Fruit fly (Drosophila melanogaster) whole organism, embryonic: ENCODE data around the gene CG1572.

ENCODE experiments used
- ATbp ChIP-seq: fragments of 200-800 bp; sonication (Bioruptor generic); optimal IDR thresholded peaks from 2 replicates; lab custom pipeline; 2017; ENCODE audit warnings: missing biosample characterization, mild to moderate bottlenecking, missing genetic modification characterization, missing genetic modification reagents
- Bdp1 ChIP-seq: fragments of 200-800 bp; sonication (Bioruptor generic); optimal IDR thresholded peaks from 3 replicates; lab custom pipeline; 2016; ENCODE audit warnings: missing biosample characterization, missing genetic modification characterization
- CG10462 ChIP-seq: fragments of 200-800 bp; sonication (Bioruptor generic); optimal IDR thresholded peaks from 2 replicates; lab custom pipeline; 2016; ENCODE audit warnings: missing biosample characterization, missing genetic modification characterization
- CG11093 ChIP-seq: fragments of 200-800 bp; sonication (Bioruptor generic); IDR thresholded peaks from 3 replicates; pipeline ENCODE4 v1.3.6; 2022; ENCODE audit warnings: missing biosample characterization, missing genetic modification characterization
- CG12155 ChIP-seq: fragments of 200-800 bp; sonication (Bioruptor generic); optimal IDR thresholded peaks from 3 replicates; lab custom pipeline; 2016; ENCODE audit warnings: missing biosample characterization, missing genetic modification characterization
- CG12236 ChIP-seq: fragments of 200-800 bp; sonication (Bioruptor generic); optimal IDR thresholded peaks from 2 replicates; lab custom pipeline; 2016; ENCODE audit warnings: missing biosample characterization, missing genetic modification characterization
- CG12744 ChIP-seq: fragments of 200-800 bp; sonication (Bioruptor generic); optimal IDR thresholded peaks from 2 replicates; lab custom pipeline; 2016; ENCODE audit warnings: missing biosample characterization, missing genetic modification characterization
- CG13624 ChIP-seq: fragments of 200-800 bp; sonication (Bioruptor generic); optimal IDR thresholded peaks from 2 replicates; lab custom pipeline; 2016; ENCODE audit warnings: missing biosample characterization, missing genetic modification characterization
- CG14441 ChIP-seq: fragments of 200-800 bp; sonication (Bioruptor generic); IDR thresholded peaks from 2 replicates; pipeline ENCODE4 v1.3.6; 2022; ENCODE audit warnings: missing biosample characterization, missing genetic modification characterization
- CG14710 ChIP-seq: fragments of 200-800 bp; sonication (Bioruptor generic); optimal IDR thresholded peaks from 3 replicates; lab custom pipeline; 2019; ENCODE audit warnings: missing biosample characterization, mild to moderate bottlenecking, missing genetic modification characterization, moderate library complexity
- CG15011 ChIP-seq: fragments of 200-800 bp; sonication (Bioruptor generic); optimal IDR thresholded peaks from 3 replicates; lab custom pipeline; 2018; ENCODE audit warnings: missing biosample characterization, mild to moderate bottlenecking, missing genetic modification characterization
- CG1647 ChIP-seq: fragments of 200-800 bp; sonication (Bioruptor generic); optimal IDR thresholded peaks from 3 replicates; lab custom pipeline; 2016; ENCODE audit warnings: missing biosample characterization, missing genetic modification characterization
- CG2120 ChIP-seq: fragments of 200-800 bp; sonication (Bioruptor generic); optimal IDR thresholded peaks from 3 replicates; lab custom pipeline; 2016; ENCODE audit warnings: missing biosample characterization, missing genetic modification characterization
- CG30403 ChIP-seq: fragments of 200-800 bp; sonication (Bioruptor generic); optimal IDR thresholded peaks from 3 replicates; lab custom pipeline; 2016; ENCODE audit warnings: missing biosample characterization, missing genetic modification characterization
- CG42726 ChIP-seq: fragments of 200-800 bp; sonication (Bioruptor generic); IDR thresholded peaks from 2 replicates; pipeline ENCODE4 v1.3.6; 2022; ENCODE audit warnings: missing biosample characterization, missing genetic modification characterization; ENCODE audit not compliant: partially characterized antibody
- CG6654 ChIP-seq: fragments of 200-800 bp; sonication (Bioruptor generic); optimal IDR thresholded peaks from 2 replicates; lab custom pipeline; 2017; ENCODE audit warnings: missing biosample characterization, mild to moderate bottlenecking, missing genetic modification characterization
- CG7357 ChIP-seq: fragments of 200-800 bp; sonication (Bioruptor generic); IDR thresholded peaks from 3 replicates; pipeline ENCODE4 v1.3.6; 2022; ENCODE audit warnings: missing biosample characterization, missing genetic modification characterization
- CG8290 ChIP-seq, 3 experiments: fragments of 200-800 bp; sonication (Bioruptor generic); optimal IDR thresholded peaks; 2 replicates each; lab custom pipeline; 2016 to 2019; ENCODE audit warnings: missing biosample characterization in 3 of 3, missing genetic modification characterization in 3 of 3, mild to moderate bottlenecking in 2 of 3, moderate library complexity in 1 of 3
- CG9876 ChIP-seq: fragments of 200-800 bp; sonication (Bioruptor generic); optimal IDR thresholded peaks from 2 replicates; lab custom pipeline; 2016; ENCODE audit warnings: missing biosample characterization, missing genetic modification characterization
- Dip3 ChIP-seq: fragments of 200-800 bp; sonication (Bioruptor generic); optimal IDR thresholded peaks from 3 replicates; lab custom pipeline; 2016; ENCODE audit warnings: missing biosample characterization, missing genetic modification characterization
- E2f2 ChIP-seq: fragments of 200-800 bp; sonication (Bioruptor generic); IDR thresholded peaks from 2 replicates; pipeline ENCODE4 v1.3.6; 2022; ENCODE audit warnings: missing biosample characterization, missing genetic modification characterization
- Elba2 ChIP-seq: fragments of 200-800 bp; sonication (Bioruptor generic); optimal IDR thresholded peaks from 3 replicates; lab custom pipeline; 2016; ENCODE audit warnings: missing biosample characterization, missing genetic modification characterization
- HmgD ChIP-seq: fragments of 200-800 bp; sonication (Bioruptor generic); optimal IDR thresholded peaks from 3 replicates; lab custom pipeline; 2016; ENCODE audit warnings: missing biosample characterization, missing genetic modification characterization
- Myb ChIP-seq: fragments of 200-800 bp; sonication (Bioruptor generic); optimal IDR thresholded peaks from 2 replicates; lab custom pipeline; 2016; ENCODE audit warnings: missing biosample characterization, missing genetic modification characterization
- Optix ChIP-seq: fragments of 200-800 bp; sonication (Bioruptor generic); IDR thresholded peaks from 3 replicates; pipeline ENCODE4 v1.3.6; 2022; ENCODE audit warnings: missing biosample characterization, missing genetic modification characterization
- Xbp1 ChIP-seq: fragments of 200-800 bp; sonication (Bioruptor generic); optimal IDR thresholded peaks from 3 replicates; lab custom pipeline; 2016; ENCODE audit warnings: missing biosample characterization, mild to moderate bottlenecking, missing genetic modification characterization
- Xrp1 ChIP-seq: fragments of 200-800 bp; sonication (Bioruptor generic); IDR thresholded peaks from 2 replicates; pipeline ENCODE4 v1.3.6; 2022; ENCODE audit warnings: missing biosample characterization, missing genetic modification characterization
- ase ChIP-seq: fragments of 200-800 bp; sonication (Bioruptor generic); IDR thresholded peaks from 3 replicates; pipeline ENCODE4 v1.3.6; 2022; ENCODE audit warnings: missing biosample characterization, missing genetic modification characterization
- bsh ChIP-seq, 2 experiments: fragments of 200-800 bp; sonication (Bioruptor generic); optimal IDR thresholded peaks; 2 replicates each; lab custom pipeline; 2017 to 2018; ENCODE audit warnings: mild to moderate bottlenecking in 2 of 2, missing biosample characterization in 2 of 2, missing genetic modification characterization in 2 of 2, moderate library complexity in 1 of 2
- cas ChIP-seq: fragments of 200-800 bp; sonication (Bioruptor generic); IDR thresholded peaks from 2 replicates; pipeline ENCODE4 v1.3.6; 2022; ENCODE audit warnings: missing biosample characterization, missing genetic modification characterization
- croc ChIP-seq: fragments of 200-800 bp; sonication (Bioruptor generic); conservative IDR thresholded peaks from 3 replicates; pipeline ENCODE4 v1.3.6; 2022; ENCODE audit warnings: missing biosample characterization, missing genetic modification characterization
- disco-r ChIP-seq: fragments of 200-800 bp; sonication (Bioruptor generic); optimal IDR thresholded peaks from 2 replicates; lab custom pipeline; 2016; ENCODE audit warnings: missing biosample characterization, missing genetic modification characterization
- dmrt11E ChIP-seq: fragments of 200-800 bp; sonication (Bioruptor generic); optimal IDR thresholded peaks from 3 replicates; lab custom pipeline; 2018; ENCODE audit warnings: missing biosample characterization, mild to moderate bottlenecking, missing genetic modification characterization, moderate library complexity
- gro ChIP-seq: fragments of 200-800 bp; sonication (Bioruptor generic); optimal IDR thresholded peaks from 2 replicates; lab custom pipeline; 2016; ENCODE audit warnings: missing biosample characterization, missing genetic modification characterization
- gsb ChIP-seq: fragments of 200-800 bp; sonication (Bioruptor generic); IDR thresholded peaks from 2 replicates; pipeline ENCODE4 v1.3.6; 2022; ENCODE audit warnings: missing biosample characterization, missing genetic modification characterization
- ham ChIP-seq: fragments of 200-800 bp; sonication (Bioruptor generic); IDR thresholded peaks from 2 replicates; pipeline ENCODE4 v1.3.6; 2022; ENCODE audit warnings: missing biosample characterization, missing genetic modification characterization
- hbn ChIP-seq: fragments of 200-800 bp; sonication (Bioruptor generic); IDR thresholded peaks from 2 replicates; pipeline ENCODE4 v1.3.6; 2022; ENCODE audit warnings: missing biosample characterization, missing genetic modification characterization; ENCODE audit not compliant: partially characterized antibody
- jing ChIP-seq: fragments of 200-800 bp; sonication (Bioruptor generic); optimal IDR thresholded peaks from 2 replicates; lab custom pipeline; 2018; ENCODE audit warnings: missing biosample characterization, mild to moderate bottlenecking, missing genetic modification characterization
- kay ChIP-seq: fragments of 200-800 bp; sonication (Bioruptor generic); optimal IDR thresholded peaks from 2 replicates; lab custom pipeline; 2016; ENCODE audit warnings: missing biosample characterization, missing genetic modification characterization
- lbe ChIP-seq: fragments of 200-800 bp; sonication (Bioruptor generic); optimal IDR thresholded peaks from 2 replicates; lab custom pipeline; 2016; ENCODE audit warnings: missing biosample characterization, mild to moderate bottlenecking, missing genetic modification characterization
- lmd ChIP-seq: fragments of 200-800 bp; sonication (Bioruptor generic); IDR thresholded peaks from 2 replicates; pipeline ENCODE4 v1.3.6; 2022; ENCODE audit warnings: missing biosample characterization, missing genetic modification characterization
- nau ChIP-seq: fragments of 200-800 bp; sonication (Bioruptor generic); optimal IDR thresholded peaks from 3 replicates; lab custom pipeline; 2017; ENCODE audit warnings: missing biosample characterization, mild to moderate bottlenecking, missing genetic modification characterization, missing genetic modification reagents
- odd ChIP-seq: fragments of 200-800 bp; sonication (Bioruptor generic); optimal IDR thresholded peaks from 2 replicates; lab custom pipeline; 2017; ENCODE audit warnings: missing biosample characterization, mild to moderate bottlenecking, missing genetic modification characterization
- peb ChIP-seq: fragments of 200-800 bp; sonication (Bioruptor generic); IDR thresholded peaks from 2 replicates; pipeline ENCODE4 v1.3.6; 2022; ENCODE audit warnings: missing biosample characterization, missing genetic modification characterization
- sim ChIP-seq: fragments of 200-800 bp; sonication (Bioruptor generic); IDR thresholded peaks from 2 replicates; pipeline ENCODE4 v1.3.6; 2022; ENCODE audit warnings: missing biosample characterization, missing genetic modification characterization
- sqz ChIP-seq: fragments of 200-800 bp; sonication (Bioruptor generic); optimal IDR thresholded peaks from 3 replicates; lab custom pipeline; 2018; ENCODE audit warnings: missing biosample characterization, mild to moderate bottlenecking, missing genetic modification characterization
- unpg ChIP-seq: fragments of 200-800 bp; sonication (Bioruptor generic); optimal IDR thresholded peaks from 3 replicates; lab custom pipeline; 2018; ENCODE audit warnings: missing biosample characterization, mild to moderate bottlenecking, missing genetic modification characterization, moderate library complexity
- wor ChIP-seq: fragments of 200-800 bp; sonication (Bioruptor generic); IDR thresholded peaks from 2 replicates; pipeline ENCODE4 v1.3.6; 2022; ENCODE audit warnings: missing biosample characterization, missing genetic modification characterization

Gene CG1572

dm6 chrX:11559728-11560724 lies 1.6 kb upstream of the CG1572 start (continued):
- TF ChIP-seq Xrp1 = peak; percentile 64; the same call in 1 of the 2 replicates
- no peak for TF ChIP-seq ase
- TF ChIP-seq CG42726 (GFP tag; lab: Robert Waterston, UW) = no peak
- peak; percentile 36 for TF ChIP-seq CG14441
- TF ChIP-seq HmgD (GFP tag; lab: Kevin White, UChicago) = no peak
- peak; percentile 27 for TF ChIP-seq CG13624 (GFP tag; lab: Kevin White, UChicago)
- peak; percentile 87 for TF ChIP-seq CG30403
- TF ChIP-seq E2f2 (GFP tag; lab: Robert Waterston, UW) = peak; percentile 44; the same call in 1 of the 2 replicates
- TF ChIP-seq croc (GFP tag; lab: Robert Waterston, UW) = no peak; the same call in 2 of the 3 replicates
- no peak for TF ChIP-seq CG12744 (GFP tag; lab: Kevin White, UChicago)
- TF ChIP-seq CG8290 (GFP tag; optimal IDR thresholded peaks at IDR 0.05; lab: Kevin White, UChicago) = no peak
- peak in 1 of 2 experiments; percentile 62 for TF ChIP-seq CG8290 (tag; optimal IDR thresholded peaks at IDR 0.05; lab: Kevin White, UChicago)
- peak; percentile 22 for TF ChIP-seq CG1647 (GFP tag; lab: Kevin White, UChicago)
- TF ChIP-seq Dip3 (GFP tag; lab: Kevin White, UChicago) = peak; percentile 28
- no peak for TF ChIP-seq gro (GFP tag; lab: Kevin White, UChicago)
- 0 out of 2 replicates have a peak, but pooled peaks have one; percentile 15 for TF ChIP-seq ham
- peak; percentile 86 for TF ChIP-seq odd (GFP tag; lab: Kevin White, UChicago)
- TF ChIP-seq lbe = no peak
- peak; percentile 75 for TF ChIP-seq lmd (GFP tag; lab: Robert Waterston, UW)
- peak; percentile 79 for TF ChIP-seq sqz
- no peak for TF ChIP-seq hbn (GFP tag; lab: Robert Waterston, UW)
- peak; percentile 84 for TF ChIP-seq unpg (GFP tag; lab: Kevin White, UChicago)
- TF ChIP-seq CG14710 (tag; lab: Kevin White, UChicago) = peak; percentile 68
- peak; percentile 82 for TF ChIP-seq CG15011 (GFP tag; lab: Kevin White, UChicago)
- TF ChIP-seq Xbp1 (GFP tag; lab: Kevin White, UChicago) = peak; percentile 77
- peak; percentile 78 for TF ChIP-seq CG2120 (GFP tag; lab: Kevin White, UChicago)
- TF ChIP-seq Elba2 (GFP tag; lab: Kevin White, UChicago) = no peak
- no peak for TF ChIP-seq cas (GFP tag; lab: Robert Waterston, UW)
- peak; percentile 29 for TF ChIP-seq Bdp1 (GFP tag; lab: Kevin White, UChicago)
- peak; percentile 60; the same call in 2 of the 3 replicates for TF ChIP-seq CG7357 (GFP tag; lab: Robert Waterston, UW)
- peak; percentile 20 for TF ChIP-seq Myb (GFP tag; lab: Kevin White, UChicago)
- peak; percentile 80 for TF ChIP-seq kay (GFP tag; lab: Kevin White, UChicago)
- peak; percentile 63 to 74 for TF ChIP-seq bsh (GFP tag; optimal IDR thresholded peaks at IDR 0.05; lab: Kevin White, UChicago)
- TF ChIP-seq Optix (GFP tag; lab: Robert Waterston, UW) = no peak
- TF ChIP-seq disco-r = no peak
- peak; percentile 66 for TF ChIP-seq jing (GFP tag; lab: Kevin White, UChicago)
- peak; percentile 74 for TF ChIP-seq CG12155 (GFP tag; lab: Kevin White, UChicago)
- no peak for TF ChIP-seq nau (GFP tag; lab: Kevin White, UChicago)
- peak; percentile 45; the same call in 1 of the 3 replicates for TF ChIP-seq CG11093 (GFP tag; lab: Robert Waterston, UW)
- TF ChIP-seq gsb (GFP tag; lab: Robert Waterston, UW) = peak; percentile 45; the same call in 1 of the 2 replicates
- peak; percentile 69 for TF ChIP-seq wor (GFP tag; lab: Robert Waterston, UW)
- TF ChIP-seq sim (GFP tag; lab: Robert Waterston, UW) = no peak; the same call in 1 of the 2 replicates
- no peak for TF ChIP-seq CG12236 (GFP tag; lab: Kevin White, UChicago)
- TF ChIP-seq CG10462 (GFP tag; lab: Kevin White, UChicago) = peak; percentile 49
- TF ChIP-seq CG6654 (GFP tag; lab: Kevin White, UChicago) = peak; percentile 57
- TF ChIP-seq peb (GFP tag; lab: Robert Waterston, UW) = no peak
- TF ChIP-seq dmrt11E = peak; percentile 23
- no peak for TF ChIP-seq CG9876
- TF ChIP-seq ATbp = peak; percentile 84
